Worm (Caenorhabditis elegans): ENCODE results near the gene srw-68.

srw-68 gene

DNA sequence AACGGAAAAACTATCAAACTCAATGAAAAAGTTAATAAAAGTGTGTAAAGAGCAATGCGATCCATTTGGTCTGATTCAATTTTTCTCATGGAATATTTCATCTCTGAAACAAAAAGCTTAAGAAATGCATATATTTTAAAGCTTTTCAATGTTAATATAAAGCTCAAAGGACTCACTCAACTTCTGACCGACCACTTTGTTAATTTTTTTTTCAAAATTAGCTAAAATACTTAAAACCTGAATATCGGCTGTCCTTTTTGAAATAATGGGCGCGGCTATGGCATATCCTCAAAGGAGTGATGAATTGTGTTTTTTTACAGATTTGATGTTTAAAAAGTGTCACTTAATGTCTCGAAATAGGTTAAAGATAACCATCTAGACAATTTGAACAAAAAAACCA lies 36.7 kb downstream of the srw-68 start, which contains the start of gene C02H6.1:
Gene C02H6.1, minus strand, starts transcription at position 101 of the 400 bp plus-strand sequence.
- TF ChIP-seq elt-2 (tag; optimal IDR thresholded peaks at IDR 0.05) = no peak
- TF ChIP-seq lsy-12 (tag; optimal IDR thresholded peaks at IDR 0.05) = no peak
- TF ChIP-seq nhr-77 (tag; optimal IDR thresholded peaks at IDR 0.05) = no peak
- no peak for TF ChIP-seq unc-39 (tag; optimal IDR thresholded peaks at IDR 0.05)
- no peak for TF ChIP-seq skn-1 (tag; optimal IDR thresholded peaks at IDR 0.05)
- no peak for TF ChIP-seq lin-39 (tag; optimal IDR thresholded peaks at IDR 0.05)
- TF ChIP-seq nhr-25 (tag; optimal IDR thresholded peaks at IDR 0.05) = no peak
- TF ChIP-seq ztf-4 (tag; optimal IDR thresholded peaks at IDR 0.05) = no peak
- no peak for TF ChIP-seq unc-62 (GFP tag; optimal IDR thresholded peaks at IDR 0.05)
- no peak for TF ChIP-seq ZK546.5 (tag; optimal IDR thresholded peaks at IDR 0.05)
- no peak for TF ChIP-seq fkh-2 (tag; optimal IDR thresholded peaks at IDR 0.05)
- no peak for TF ChIP-seq zag-1 (tag; optimal IDR thresholded peaks at IDR 0.05)
- no peak for TF ChIP-seq eor-1 (tag; optimal IDR thresholded peaks at IDR 0.05)
- TF ChIP-seq snpc-4 (tag; optimal IDR thresholded peaks at IDR 0.05) = no peak
- no peak for TF ChIP-seq aly-2 (tag; optimal IDR thresholded peaks at IDR 0.05)
- TF ChIP-seq ceh-82 (tag; optimal IDR thresholded peaks at IDR 0.05) = no peak

DNA sequence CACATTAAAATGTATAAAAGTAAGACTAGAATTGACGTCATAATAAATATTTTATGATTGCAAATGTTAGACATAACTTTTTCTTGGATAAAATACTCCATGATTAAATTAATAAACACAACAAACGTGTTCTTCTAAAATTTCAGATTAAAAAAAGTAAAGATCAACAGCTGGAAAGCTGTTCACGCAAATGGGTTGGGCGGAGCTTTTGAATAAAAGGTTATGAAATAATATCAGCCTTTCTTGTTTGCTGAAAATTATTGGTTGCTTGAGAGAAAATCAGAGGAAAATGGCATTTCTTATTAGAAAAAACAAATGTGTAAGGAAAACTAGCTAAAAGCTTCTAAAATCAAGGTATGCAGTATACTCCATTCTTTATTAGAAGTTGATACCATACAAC lies 38.7 kb downstream of the srw-68 start, which contains the start of gene C02H6.3:
Gene C02H6.3, minus strand, starts transcription at position 101 of the 400 bp plus-strand sequence.
- TF ChIP-seq eor-1 (tag; optimal IDR thresholded peaks at IDR 0.05) (no peak), nhr-43 (tag; optimal IDR thresholded peaks at IDR 0.05; ENCODE audit: poor library complexity, severe bottlenecking) (no peak), unc-62 (GFP tag; optimal IDR thresholded peaks at IDR 0.05) (no peak), hmg-11 (tag; optimal IDR thresholded peaks at IDR 0.05) (no peak), fos-1 (tag; optimal IDR thresholded peaks at IDR 0.05) (no peak), skn-1 (tag; optimal IDR thresholded peaks at IDR 0.05) (no peak), pha-4 (tag; optimal IDR thresholded peaks at IDR 0.05) (no peak), mdl-1 (tag; optimal IDR thresholded peaks at IDR 0.05) (no peak), nhr-28 (tag; optimal IDR thresholded peaks at IDR 0.05) (no peak), daf-12 (tag; optimal IDR thresholded peaks at IDR 0.05) (no peak), egl-5 (tag; optimal IDR thresholded peaks at IDR 0.05) (no peak), jun-1 (tag; optimal IDR thresholded peaks at IDR 0.05) (no peak), nhr-237 (tag; optimal IDR thresholded peaks at IDR 0.05) (no peak), nhr-23 (tag; optimal IDR thresholded peaks at IDR 0.05) (no peak), ceh-9 (tag; optimal IDR thresholded peaks at IDR 0.05) (no peak), ceh-28 (tag; optimal IDR thresholded peaks at IDR 0.05) (no peak), elt-2 (tag; optimal IDR thresholded peaks at IDR 0.05) (no peak), ztf-4 (tag; optimal IDR thresholded peaks at IDR 0.05) (no peak), pqm-1 (tag; optimal IDR thresholded peaks at IDR 0.05) (no peak)

DNA sequence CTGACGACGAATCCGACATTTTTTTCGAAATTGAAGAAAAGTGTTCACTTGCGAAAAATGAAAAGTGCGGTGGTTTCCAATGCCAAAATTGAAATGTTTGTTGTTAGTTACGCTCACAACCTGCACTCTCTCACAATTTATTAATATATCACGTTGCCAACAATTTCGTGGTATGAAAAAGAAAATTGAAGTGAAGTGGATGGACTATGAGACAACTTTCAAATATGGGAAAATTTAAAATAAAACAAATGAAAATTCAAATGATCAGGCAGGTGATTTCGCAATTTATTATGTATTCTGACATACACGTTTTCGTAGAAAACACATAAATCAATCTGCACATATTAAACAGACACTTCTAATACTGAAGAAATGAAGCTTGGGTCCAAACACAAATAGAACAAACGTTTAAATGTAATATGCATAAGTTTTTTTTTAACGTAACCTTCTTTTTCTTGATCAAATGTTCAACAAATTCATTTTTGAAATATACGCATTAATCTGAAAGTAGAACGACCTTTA lies 40.4 kb downstream of the srw-68 start, which contains the start of gene srp-6:
Gene srp-6, minus strand, starts transcription at position 51 of the 522 bp plus-strand sequence.
- TF ChIP-seq pha-4 (tag; optimal IDR thresholded peaks at IDR 0.05) (peak; percentile 1), nhr-67 (tag; optimal IDR thresholded peaks at IDR 0.05) (no peak)

DNA sequence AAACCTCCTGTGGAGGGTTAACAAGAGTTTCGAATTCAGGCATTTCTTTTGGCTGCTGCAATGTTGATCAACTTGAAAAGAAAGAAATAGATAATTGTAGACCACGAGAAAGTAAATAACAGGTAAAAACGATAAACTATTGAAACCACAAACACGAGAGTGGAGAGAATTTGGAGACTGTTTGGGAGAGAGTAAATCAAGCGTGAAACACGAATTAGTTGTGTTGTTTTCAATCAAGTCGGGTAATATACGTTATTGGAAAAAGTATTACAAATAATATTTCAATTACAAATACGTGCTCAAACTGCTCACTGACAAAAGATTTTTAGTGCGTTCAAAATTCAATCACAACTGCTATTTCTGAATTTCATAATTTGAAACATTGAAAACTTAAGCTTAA lies 45.5 kb downstream of the srw-68 start, which contains the start of gene C03G6.17:
Gene C03G6.17, minus strand, starts transcription at position 101 of the 400 bp plus-strand sequence.
- TF ChIP-seq nhr-25 (tag; optimal IDR thresholded peaks at IDR 0.05) = no peak
- TF ChIP-seq zag-1 (tag; optimal IDR thresholded peaks at IDR 0.05) = no peak

DNA sequence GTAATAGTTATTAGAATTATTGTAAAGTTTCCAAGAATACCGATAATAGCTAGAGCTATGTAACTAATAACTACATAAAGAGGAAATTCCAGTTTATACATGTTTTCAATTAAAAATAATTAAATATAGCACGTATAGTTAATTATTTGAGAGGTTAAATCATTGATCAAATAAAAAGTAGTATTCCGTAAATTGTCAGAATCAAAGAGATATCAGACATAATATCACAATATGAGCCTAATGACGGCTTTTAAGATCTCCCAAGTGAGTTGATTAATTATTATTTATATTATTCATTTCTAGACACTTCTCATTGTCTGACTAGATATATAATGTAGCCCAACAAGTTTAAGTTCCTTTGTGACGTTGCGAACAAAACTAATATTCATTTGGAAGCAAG lies 47.1 kb downstream of the srw-68 start, which contains the start of gene srsx-24:
Gene srsx-24, minus strand, starts transcription at position 101 of the 400 bp plus-strand sequence.
- TF ChIP-seq lsy-12 (tag; optimal IDR thresholded peaks at IDR 0.05) (no peak), mml-1 (tag; optimal IDR thresholded peaks at IDR 0.05) (no peak), ceh-16 (tag; optimal IDR thresholded peaks at IDR 0.05) (no peak), ceh-28 (tag; optimal IDR thresholded peaks at IDR 0.05) (no peak), ztf-11 (tag; optimal IDR thresholded peaks at IDR 0.05) (no peak), egl-5 (tag; optimal IDR thresholded peaks at IDR 0.05) (no peak), pha-4 (tag; optimal IDR thresholded peaks at IDR 0.05) (no peak), fkh-2 (tag; optimal IDR thresholded peaks at IDR 0.05) (no peak), ama-1 (optimal IDR thresholded peaks at IDR 0.05) (no peak), eor-1 (tag; optimal IDR thresholded peaks at IDR 0.05) (no peak), unc-62 (GFP tag; optimal IDR thresholded peaks at IDR 0.05) (no peak), nhr-28 (tag; optimal IDR thresholded peaks at IDR 0.05) (no peak), egl-27 (tag; optimal IDR thresholded peaks at IDR 0.05) (no peak), nhr-237 (tag; optimal IDR thresholded peaks at IDR 0.05) (no peak), lin-39 (tag; optimal IDR thresholded peaks at IDR 0.05) (no peak)
